Worm (Caenorhabditis elegans) whole organism, young adult: ENCODE measurements around the gene pak-2.

ENCODE experiments used
- gei-17 ChIP-seq: fragments of 200-800 bp; sonication (Bioruptor generic); optimal IDR thresholded peaks from 2 replicates; lab custom pipeline; 2018; ENCODE audit warnings: mild to moderate bottlenecking, missing genetic modification characterization, missing compliant biosample characterization
- ztf-25 ChIP-seq: fragments of 200-800 bp; sonication (Bioruptor generic); IDR thresholded peaks from 2 replicates; pipeline ENCODE4 v1.3.6; 2022; ENCODE audit warnings: missing genetic modification reagents, missing genetic modification characterization, missing compliant biosample characterization

- TF ChIP-seq ztf-25 (GFP tag; lab: Robert Waterston, UW) (no peak), gei-17 (GFP tag; lab: Kevin White, UChicago) (no peak)
Observed at ce11 chrV:11043767-11044166, 4.5 kb upstream of the pak-2 start, which contains the start of gene C45B11.6.
